Fruit fly (Drosophila melanogaster): ENCODE measurements around the gene Trpml.

- peak; percentile 80 for TF ChIP-seq pros (GFP tag; optimal IDR thresholded peaks at IDR 0.05)
- no peak for TF ChIP-seq Xrp1 (GFP tag; IDR thresholded peaks at IDR 0.05)
Observed at dm6 chr3L:19697395-19697978, 20.6 kb downstream of the Trpml start.

Measured in whole organism, embryonic.